Worm (Caenorhabditis elegans) whole organism, L2 larva: ENCODE results near the gene sru-24.

Experiments used
- aly-2 ChIP-seq: fragments of 150-350 bp; optimal IDR thresholded peaks from 2 replicates; lab custom pipeline; 2014; ENCODE audit warnings: missing biosample characterization, missing genetic modification characterization
- ceh-82 ChIP-seq: fragments of 150-350 bp; optimal IDR thresholded peaks from 2 replicates; lab custom pipeline; 2014; ENCODE audit warnings: missing biosample characterization, missing genetic modification characterization
- egl-27 ChIP-seq: sonication (generic microtip); optimal IDR thresholded peaks from 3 replicates; lab custom pipeline; 2017; ENCODE audit warnings: missing biosample characterization, missing genetic modification reagents, missing genetic modification characterization
- nhr-11 ChIP-seq: fragments of 150-350 bp; optimal IDR thresholded peaks from 2 replicates; lab custom pipeline; 2014; ENCODE audit warnings: missing biosample characterization, missing genetic modification characterization
- nhr-237 ChIP-seq: fragments of 150-350 bp; optimal IDR thresholded peaks from 2 replicates; lab custom pipeline; 2014; ENCODE audit warnings: missing biosample characterization, missing genetic modification characterization
- nhr-6 ChIP-seq: fragments of 150-350 bp; optimal IDR thresholded peaks from 2 replicates; lab custom pipeline; 2014; ENCODE audit warnings: missing biosample characterization, missing genetic modification characterization
- zag-1 ChIP-seq: fragments of 150-350 bp; optimal IDR thresholded peaks from 2 replicates; lab custom pipeline; 2014; ENCODE audit warnings: missing biosample characterization, missing genetic modification characterization
- ztf-11 ChIP-seq: sonication (generic microtip); optimal IDR thresholded peaks from 2 replicates; lab custom pipeline; 2017; ENCODE audit warnings: missing biosample characterization, missing genetic modification characterization

- no peak for TF ChIP-seq ztf-11 (tag; lab: Kevin White, UChicago)
- no peak for TF ChIP-seq aly-2 (tag; lab: Kevin White, UChicago)
- no peak for TF ChIP-seq nhr-237 (tag; lab: Kevin White, UChicago)
- no peak for TF ChIP-seq nhr-6
- no peak for TF ChIP-seq egl-27
- no peak for TF ChIP-seq ceh-82 (tag; lab: Kevin White, UChicago)
- no peak for TF ChIP-seq nhr-11
- no peak for TF ChIP-seq zag-1 (tag; lab: Kevin White, UChicago)
Measured at ce11 chrV:634855-635254, 36.4 kb downstream of the sru-24 start, which contains the start of gene F48G7.10.
